Fruit fly (Drosophila melanogaster): Measurements from ENCODE around the gene CG14456.
A peak's percentile ranks its signal among the peaks of the same experiment; 100 is the strongest.

The CG14456 gene

DNA sequence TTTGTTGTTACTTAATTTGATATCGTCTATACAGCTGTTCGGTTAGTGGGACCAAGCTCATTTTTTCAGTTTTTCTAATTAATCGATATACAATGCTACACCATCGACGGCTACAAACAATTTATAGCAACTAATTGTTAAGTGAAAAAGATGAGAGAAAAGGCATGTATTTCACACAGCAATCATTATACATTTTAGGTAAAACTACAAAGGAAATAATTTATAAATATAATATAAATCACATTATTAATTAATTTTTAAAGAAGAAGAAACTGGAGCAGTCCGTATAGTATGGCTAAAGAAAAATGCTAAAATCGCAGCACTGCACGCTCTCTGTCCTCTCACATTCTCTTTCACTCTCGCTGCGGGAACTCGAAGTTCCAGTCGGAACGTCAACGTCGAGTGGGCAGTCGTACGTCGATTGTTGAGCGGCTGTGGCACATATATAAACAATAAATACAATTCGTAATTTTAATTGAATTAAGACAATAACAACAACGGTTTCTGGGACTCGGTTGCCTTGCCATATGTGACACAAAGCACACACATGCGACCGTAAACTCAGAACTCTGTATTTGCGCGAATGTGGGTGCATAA is 40.8 kb downstream of the CG14456 start, which contains the start of the genes CG14450 and CG11367 (continued):
- TF ChIP-seq ATbp (GFP tag; optimal IDR thresholded peaks at IDR 0.05) (peak; percentile 24), MBD-R2 (GFP tag; IDR thresholded peaks at IDR 0.05) (0 out of 2 replicates have a peak, but pooled peaks have one; percentile 36), tin (GFP tag; optimal IDR thresholded peaks at IDR 0.05) (no peak), CG6175 (GFP tag; IDR thresholded peaks at IDR 0.05) (no peak), luna (GFP tag; optimal IDR thresholded peaks at IDR 0.05) (no peak), Hr3 (GFP tag; optimal IDR thresholded peaks at IDR 0.05) (peak; percentile 31), Hmr (GFP tag; optimal IDR thresholded peaks at IDR 0.05) (peak; percentile 11), B-H2 (GFP tag; optimal IDR thresholded peaks at IDR 0.05) (peak; percentile 41), chn (GFP tag; optimal IDR thresholded peaks at IDR 0.05) (no peak), ase (GFP tag; IDR thresholded peaks at IDR 0.05) (no peak), h (optimal IDR thresholded peaks at IDR 0.05) (no peak), pum (GFP tag; optimal IDR thresholded peaks at IDR 0.05) (no peak), CG7271 (tag; optimal IDR thresholded peaks at IDR 0.05) (no peak), hbn (GFP tag; IDR thresholded peaks at IDR 0.05; ENCODE audit: partially characterized antibody) (peak; percentile 55; the same call in 1 of the 2 replicates), Gug (GFP tag; IDR thresholded peaks at IDR 0.05) (no peak), CG7839 (tag; optimal IDR thresholded peaks at IDR 0.05) (peak; percentile 30), nerfin-2 (GFP tag; IDR thresholded peaks at IDR 0.05; ENCODE audit: partially characterized antibody) (0 out of 2 replicates have a peak, but pooled peaks have one; percentile 33), klu (GFP tag; IDR thresholded peaks at IDR 0.05) (no peak), CG1024 (GFP tag; IDR thresholded peaks at IDR 0.05) (no peak), cg (GFP tag; optimal IDR thresholded peaks at IDR 0.05) (no peak), CG6654 (GFP tag; optimal IDR thresholded peaks at IDR 0.05) (no peak), CG14965 (GFP tag; optimal IDR thresholded peaks at IDR 0.05; ENCODE audit: borderline replicate concordance) (no peak), dysf (GFP tag; IDR thresholded peaks at IDR 0.05) (no peak), Nf-YC (tag; optimal IDR thresholded peaks at IDR 0.05) (peak; percentile 69), CG43689 (GFP tag; IDR thresholded peaks at IDR 0.05) (no peak), CG18599 (GFP tag; optimal IDR thresholded peaks at IDR 0.05) (peak; percentile 44), en (GFP tag; optimal IDR thresholded peaks at IDR 0.05) (no peak), row (GFP tag; IDR thresholded peaks at IDR 0.05) (peak; percentile 93), CG15601 (tag; optimal IDR thresholded peaks at IDR 0.05) (peak; percentile 34), CG13287 (GFP tag; IDR thresholded peaks at IDR 0.05; ENCODE audit: partially characterized antibody) (peak; percentile 79), CG11560 (tag; IDR thresholded peaks at IDR 0.05) (no peak), CG16815 (GFP tag; optimal IDR thresholded peaks at IDR 0.05) (no peak), Deaf1 (tag; optimal IDR thresholded peaks at IDR 0.05) (peak; percentile 89), trh (GFP tag; optimal IDR thresholded peaks at IDR 0.05) (no peak), dan (GFP tag; IDR thresholded peaks at IDR 0.05) (no peak), ac (GFP tag; optimal IDR thresholded peaks at IDR 0.05) (no peak), dmrt11E (tag; optimal IDR thresholded peaks at IDR 0.05) (no peak), bcd (GFP tag; optimal IDR thresholded peaks at IDR 0.05) (no peak), fu2 (GFP tag; optimal IDR thresholded peaks at IDR 0.05) (no peak), rib (GFP tag; IDR thresholded peaks at IDR 0.05) (no peak), CG10431 (GFP tag; optimal IDR thresholded peaks at IDR 0.05) (peak; percentile 15), ara (GFP tag; IDR thresholded peaks at IDR 0.05) (no peak), CG3995 (GFP tag; optimal IDR thresholded peaks at IDR 0.05) (peak; percentile 86), lab (GFP tag; optimal IDR thresholded peaks at IDR 0.05) (peak; percentile 53), CG9876 (GFP tag; optimal IDR thresholded peaks at IDR 0.05) (no peak), Fer1 (GFP tag; optimal IDR thresholded peaks at IDR 0.05) (peak; percentile 54), CG8765 (GFP tag; IDR thresholded peaks at IDR 0.05) (no peak), gt (GFP tag; IDR thresholded peaks at IDR 0.05) (no peak), CG9817 (tag; optimal IDR thresholded peaks at IDR 0.05) (peak; percentile 5), tx (GFP tag; optimal IDR thresholded peaks at IDR 0.05) (no peak), chinmo (GFP tag; IDR thresholded peaks at IDR 0.05; ENCODE audit: partially characterized antibody) (peak; percentile 36; the same call in 1 of the 4 replicates)
